Worm (Caenorhabditis elegans) whole organism, L4/young adult: Measurements from ENCODE around the gene F22E5.21.
"Not testable (repeated sequence)": the region's sequence is repeated elsewhere in the genome, so short reads cannot be mapped to it uniquely, and the experiment has no call there.

Experiments used
- W03F9.2 ChIP-seq: fragments of 150-350 bp; optimal IDR thresholded peaks from 2 replicates; lab custom pipeline; 2014; ENCODE audit warnings: missing biosample characterization, missing genetic modification characterization
- dao-5 ChIP-seq: sonication (generic microtip); optimal IDR thresholded peaks from 2 replicates; lab custom pipeline; 2016; ENCODE audit warnings: missing genotype, missing genetic modification characterization, moderate library complexity, missing compliant biosample characterization

- not testable (repeated sequence) for TF ChIP-seq W03F9.2, dao-5 (tag; lab: Kevin White, UChicago)
Observed at ce11 chrII:2646756-2647155, 9.5 kb upstream of the F22E5.21 start, which contains the start of gene F22E5.12.
